Worm (Caenorhabditis elegans) whole organism, L1 larva: ENCODE measurements around the gene twk-33.

Source experiments
- egl-27 ChIP-seq, 2 experiments: fragments of 150-350 bp in 1 of 2; sonication (generic microtip); optimal IDR thresholded peaks; 3 replicates each; lab custom pipeline; 2017 to 2018; ENCODE audit warnings: missing biosample characterization in 2 of 2, missing genetic modification characterization in 2 of 2, missing genetic modification reagents in 2 of 2
- hpl-2 ChIP-seq: fragments of 150-350 bp; optimal IDR thresholded peaks from 2 replicates; lab custom pipeline; 2014; ENCODE audit warnings: missing biosample characterization, missing genetic modification reagents, missing genetic modification characterization
- lin-13 ChIP-seq: fragments of 150-350 bp; optimal IDR thresholded peaks from 2 replicates; lab custom pipeline; 2014; ENCODE audit warnings: missing biosample characterization, missing genetic modification reagents, missing genetic modification characterization
- lin-15B ChIP-seq: fragments of 150-350 bp; sonication (generic microtip); optimal IDR thresholded peaks from 3 replicates; lab custom pipeline; 2014; ENCODE audit warnings: missing biosample characterization, missing genetic modification characterization
- nhr-237 ChIP-seq: fragments of 150-350 bp; optimal IDR thresholded peaks from 2 replicates; lab custom pipeline; 2014; ENCODE audit warnings: missing biosample characterization, missing genetic modification characterization

- TF ChIP-seq nhr-237 (no peak), egl-27 (tag; optimal IDR thresholded peaks at IDR 0.05; lab: Kevin White, UChicago) (no peak), lin-15B (tag; lab: Kevin White, UChicago) (no peak), lin-13 (GFP tag; lab: Kevin White, UChicago) (no peak), hpl-2 (GFP tag; lab: Kevin White, UChicago) (no peak)
Observed at ce11 chrV:17664367-17664766, 49.8 kb downstream of the twk-33 start.
